Fruit fly (Drosophila melanogaster) Kc167 (cell line): ENCODE results near the gene CG1492.

Experiments used
- Myc ChIP-seq: fragments of >200 bp; optimal IDR thresholded peaks from 2 replicates; lab custom pipeline; 2017; ENCODE audit warnings: missing external identifiers
- Sin3A ChIP-seq: fragments of >200 bp; optimal IDR thresholded peaks from 2 replicates; lab custom pipeline; 2018; ENCODE audit warnings: missing external identifiers
- h ChIP-seq: fragments of >200 bp; optimal IDR thresholded peaks from 3 replicates; lab custom pipeline; 2018; ENCODE audit warnings: missing external identifiers
- insv ChIP-seq: fragments of >200 bp; optimal IDR thresholded peaks from 3 replicates; lab custom pipeline; 2018; ENCODE audit warnings: missing external identifiers
- psq ChIP-seq: fragments of >200 bp; optimal IDR thresholded peaks from 2 replicates; lab custom pipeline; 2017; ENCODE audit warnings: missing external identifiers
- ttk ChIP-seq: sonication (Bioruptor generic); optimal IDR thresholded peaks from 2 replicates; lab custom pipeline; 2017; ENCODE audit warnings: missing external identifiers

The CG1492 gene

DNA sequence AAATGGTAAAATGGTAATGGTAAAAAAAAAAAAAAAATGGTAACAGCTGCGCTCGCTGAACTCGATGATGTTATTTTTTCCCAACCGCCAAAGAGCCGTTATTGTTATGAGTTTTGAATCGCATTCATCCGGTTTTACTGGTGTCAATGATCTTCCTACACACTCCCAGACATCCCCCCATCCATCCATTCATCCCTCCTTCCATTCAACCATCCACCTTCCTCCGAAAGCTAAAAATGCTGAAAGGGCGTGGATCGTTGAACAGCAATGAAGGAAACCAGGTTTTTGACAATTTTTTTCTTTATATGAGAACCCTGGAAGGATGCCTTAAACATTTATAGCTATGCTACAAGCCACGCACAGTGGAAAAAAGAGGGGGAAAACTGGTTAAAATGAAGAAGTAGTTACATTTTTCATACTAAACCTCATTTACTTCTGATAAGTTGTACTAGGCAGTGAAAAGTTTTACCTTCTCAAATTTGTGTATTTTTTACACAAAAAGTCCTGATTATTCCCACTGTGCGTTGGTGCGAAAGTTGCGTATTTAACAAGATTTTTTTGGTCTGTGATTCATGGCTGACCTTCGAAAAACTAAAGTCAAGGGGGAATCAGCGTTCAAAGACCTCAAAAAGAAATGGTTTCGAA is 11.9 kb downstream of the CG1492 start:
- TF ChIP-seq Myc (lab: Kevin White, UChicago) (no peak), h (lab: Kevin White, UChicago) (no peak), insv (lab: Kevin White, UChicago) (no peak), ttk (no peak), Sin3A (lab: Kevin White, UChicago) (no peak), psq (lab: Kevin White, UChicago) (no peak)

DNA sequence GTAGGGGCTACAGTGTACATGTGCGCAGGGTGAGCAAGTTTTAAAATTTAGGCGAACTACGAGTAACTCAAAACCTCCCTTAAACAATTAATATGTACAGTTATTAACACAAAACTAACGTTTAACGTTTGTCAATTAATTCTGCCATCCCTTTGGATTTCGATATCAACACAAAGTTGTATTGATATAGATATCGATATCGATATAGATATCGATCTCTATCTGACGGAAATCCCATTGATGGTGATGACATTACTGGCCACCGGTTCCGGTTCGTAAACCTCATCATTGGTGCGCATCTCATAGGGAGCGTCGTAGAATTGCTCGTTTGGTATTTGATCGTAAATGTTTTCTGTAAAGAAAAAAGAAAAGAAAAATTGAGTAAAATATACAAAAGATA is 18.7 kb downstream of the CG1492 start:
- no peak for TF ChIP-seq h (lab: Kevin White, UChicago)
- no peak for TF ChIP-seq psq (lab: Kevin White, UChicago)
- no peak for TF ChIP-seq Sin3A (lab: Kevin White, UChicago)
- no peak for TF ChIP-seq ttk
- no peak for TF ChIP-seq insv (lab: Kevin White, UChicago)
- TF ChIP-seq Myc (lab: Kevin White, UChicago), result no peak

DNA sequence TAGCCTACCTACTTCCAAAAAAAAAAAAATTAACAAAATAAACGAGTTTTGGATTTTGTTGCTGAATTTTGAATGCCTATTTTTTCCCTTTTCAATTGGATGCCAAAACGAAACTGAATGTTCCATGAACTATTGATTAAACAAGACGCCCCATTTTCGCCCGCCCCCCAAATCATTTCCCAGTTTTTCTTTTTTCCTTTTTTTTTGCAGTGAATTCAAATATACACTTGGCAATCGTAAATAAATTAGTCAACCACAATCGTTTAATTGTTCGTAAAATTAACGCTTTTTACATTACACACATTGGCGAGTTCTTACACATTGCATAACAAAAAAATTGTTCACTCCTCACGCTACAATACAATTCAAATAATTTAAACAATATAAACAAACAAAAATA is 19.3 kb downstream of the CG1492 start, which contains the start of gene CG18130:
Gene CG18130 (minus strand): TSS at position 101 of the 400 bp plus-strand sequence.
- no peak for TF ChIP-seq Sin3A (lab: Kevin White, UChicago)
- TF ChIP-seq ttk, result no peak
- no peak for TF ChIP-seq Myc (lab: Kevin White, UChicago)
- no peak for TF ChIP-seq psq (lab: Kevin White, UChicago)
- TF ChIP-seq h (lab: Kevin White, UChicago), result no peak
- TF ChIP-seq insv (lab: Kevin White, UChicago), result no peak

DNA sequence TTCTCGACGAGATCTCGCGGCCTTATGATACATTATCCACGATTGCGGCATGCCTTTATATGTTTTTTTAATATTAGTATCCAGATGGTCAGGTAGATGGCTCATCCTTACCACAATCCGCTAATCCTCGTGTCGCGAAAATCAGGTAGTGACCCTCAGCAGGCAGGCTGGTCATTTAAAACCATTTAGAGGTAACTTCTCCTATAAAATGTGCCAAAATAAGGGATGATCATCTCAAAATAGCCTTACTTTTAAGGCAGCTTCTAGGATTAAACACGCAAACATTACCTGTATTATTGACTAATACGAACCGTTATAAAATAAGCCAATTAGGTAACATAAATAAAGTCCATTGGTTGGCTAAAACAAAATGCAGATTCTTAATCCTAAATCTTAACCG is 23.1 kb downstream of the CG1492 start, which contains the start of gene tsg:
Gene tsg (minus strand): TSS at position 37 of the 400 bp plus-strand sequence.
- no peak for TF ChIP-seq Myc (lab: Kevin White, UChicago)
- no peak for TF ChIP-seq Sin3A (lab: Kevin White, UChicago)
- TF ChIP-seq psq (lab: Kevin White, UChicago), result no peak
- TF ChIP-seq h (lab: Kevin White, UChicago), result no peak
- no peak for TF ChIP-seq insv (lab: Kevin White, UChicago)
- no peak for TF ChIP-seq ttk

DNA sequence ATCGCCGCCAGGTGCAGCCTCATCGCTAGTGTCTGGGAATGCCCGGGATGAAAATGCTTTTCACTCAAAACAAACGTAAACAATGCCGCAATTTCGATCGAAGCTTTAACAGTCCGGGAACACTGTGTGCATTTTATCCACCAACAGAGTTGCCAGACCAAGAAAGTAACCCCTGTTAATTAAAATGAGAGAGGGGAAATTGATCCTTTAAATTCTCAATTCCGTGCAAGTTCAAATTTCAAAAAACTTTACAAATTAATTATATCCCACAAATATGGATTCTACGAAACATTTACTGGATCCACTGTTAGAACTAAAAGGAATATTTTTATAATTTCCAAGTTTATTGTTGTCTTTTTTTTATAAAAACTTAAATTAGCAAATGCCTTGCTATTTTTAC is 24.3 kb downstream of the CG1492 start, which contains the start of gene gd:
Gene gd (minus strand): TSS at position 101 of the 400 bp plus-strand sequence.
- TF ChIP-seq insv (lab: Kevin White, UChicago) (no peak), ttk (no peak), h (lab: Kevin White, UChicago) (no peak), psq (lab: Kevin White, UChicago) (no peak), Myc (lab: Kevin White, UChicago) (no peak), Sin3A (lab: Kevin White, UChicago) (no peak)

dm6 chrX:11984987-11985386 is 27.0 kb downstream of the CG1492 start, which contains the start of gene cac:
cac (minus strand) TSS chrX:11985087.
- TF ChIP-seq h (lab: Kevin White, UChicago) (no peak), Myc (lab: Kevin White, UChicago) (no peak), insv (lab: Kevin White, UChicago) (no peak)

DNA sequence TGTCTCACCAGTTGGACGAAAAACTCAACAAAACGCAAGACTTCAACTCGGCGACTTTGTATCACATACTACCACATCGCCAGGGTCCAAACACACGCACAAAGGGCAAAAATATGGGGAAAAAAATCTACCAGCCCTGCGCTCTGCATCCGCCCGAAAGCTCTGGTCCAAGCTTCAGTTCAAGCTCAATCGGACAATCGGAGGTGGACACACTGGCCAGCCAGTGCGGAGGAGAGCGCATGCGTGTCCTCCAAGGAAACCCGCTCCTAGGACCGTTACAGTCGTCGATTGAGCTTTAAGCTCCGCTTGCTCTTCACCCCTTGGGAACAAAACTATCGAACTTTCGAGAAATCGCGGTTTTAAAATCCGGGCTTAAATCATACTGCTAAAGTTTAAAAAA is 28.2 kb downstream of the CG1492 start:
- TF ChIP-seq insv (lab: Kevin White, UChicago), result no peak
